Worm (Caenorhabditis elegans) whole organism, late embryonic: ENCODE measurements around the gene C28H8.5.

Source experiments
- ama-1 ChIP-seq: fragments of 150-350 bp; optimal IDR thresholded peaks from 2 replicates; lab custom pipeline; 2014
- ceh-22 ChIP-seq: sonication (generic microtip); optimal IDR thresholded peaks from 2 replicates; lab custom pipeline; 2017; ENCODE audit warnings: missing biosample characterization, missing genetic modification characterization
- ceh-34 ChIP-seq: sonication (generic microtip); optimal IDR thresholded peaks from 2 replicates; lab custom pipeline; 2016; ENCODE audit warnings: mild to moderate bottlenecking, missing genetic modification characterization, missing compliant biosample characterization
- hlh-30 ChIP-seq: sonication (generic microtip); optimal IDR thresholded peaks from 2 replicates; lab custom pipeline; 2017; ENCODE audit warnings: antibody characterized with exemption, missing genetic modification characterization, missing compliant biosample characterization; ENCODE audit not compliant: insufficient read depth
- nfya-1 ChIP-seq: sonication (generic microtip); optimal IDR thresholded peaks from 2 replicates; lab custom pipeline; 2017; ENCODE audit warnings: missing genetic modification characterization, mild to moderate bottlenecking, missing compliant biosample characterization, antibody characterized with exemption, moderate library complexity
- nhr-11 ChIP-seq: fragments of 150-350 bp; optimal IDR thresholded peaks from 2 replicates; lab custom pipeline; 2014; ENCODE audit warnings: missing biosample characterization, missing genetic modification characterization
- pag-3 ChIP-seq: sonication (generic microtip); optimal IDR thresholded peaks from 2 replicates; lab custom pipeline; 2016; ENCODE audit warnings: missing compliant biosample characterization, missing genetic modification characterization, borderline replicate concordance
- tbx-2 ChIP-seq: sonication (generic microtip); optimal IDR thresholded peaks from 2 replicates; lab custom pipeline; 2016; ENCODE audit warnings: missing genetic modification characterization, missing compliant biosample characterization

DNA sequence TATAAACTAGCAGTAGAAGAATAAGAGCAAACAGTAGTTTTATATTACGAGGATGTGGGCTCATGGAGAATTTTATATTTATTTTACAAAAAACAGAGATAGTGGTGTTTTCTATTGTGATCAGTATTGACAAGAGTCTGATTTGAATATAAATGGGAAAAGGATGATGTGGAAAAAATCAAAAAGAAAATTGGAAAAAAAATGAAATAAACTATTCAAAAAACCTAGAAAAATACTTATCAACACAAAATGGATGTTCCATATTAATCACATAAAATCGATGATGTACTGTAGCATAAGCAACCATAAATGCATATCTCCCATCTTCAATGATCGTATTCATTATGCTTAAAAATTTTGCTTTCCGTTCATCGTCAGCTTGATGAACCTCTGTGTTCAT, 2.8 kb downstream of the C28H8.5 start, which contains the start of gene C28H8.7:
- TF ChIP-seq tbx-2 (tag; lab: Kevin White, UChicago) (no peak), ama-1 (lab: Kevin White, UChicago) (no peak), pag-3 (tag; lab: Kevin White, UChicago) (no peak), nfya-1 (tag; lab: Kevin White, UChicago) (no peak), hlh-30 (no peak), ceh-22 (no peak), ceh-34 (no peak), nhr-11 (no peak)
